Worm (Caenorhabditis elegans): ENCODE measurements around the gene ugt-44.

The ugt-44 gene

DNA sequence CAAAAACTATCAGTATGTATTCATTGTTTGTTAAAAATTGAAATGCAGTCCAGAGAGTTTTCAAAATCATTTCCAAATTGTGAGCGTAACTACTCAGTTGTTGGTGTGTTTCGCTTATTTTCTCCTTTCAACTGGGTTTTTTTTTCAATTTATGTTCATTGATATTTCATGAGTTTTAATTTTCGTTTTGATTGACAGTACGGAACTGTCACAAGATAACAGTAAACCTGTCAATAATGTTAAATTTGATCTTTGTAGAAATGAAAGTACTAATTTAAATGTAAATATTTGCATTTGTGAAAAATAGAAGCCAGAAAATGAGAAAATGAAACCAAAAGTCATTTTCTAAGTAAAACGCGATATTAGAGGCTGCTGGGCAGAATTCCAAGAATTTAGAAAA is 6.9 kb upstream of the ugt-44 start:
- TF ChIP-seq unc-62 (GFP tag; optimal IDR thresholded peaks at IDR 0.05): no peak

DNA sequence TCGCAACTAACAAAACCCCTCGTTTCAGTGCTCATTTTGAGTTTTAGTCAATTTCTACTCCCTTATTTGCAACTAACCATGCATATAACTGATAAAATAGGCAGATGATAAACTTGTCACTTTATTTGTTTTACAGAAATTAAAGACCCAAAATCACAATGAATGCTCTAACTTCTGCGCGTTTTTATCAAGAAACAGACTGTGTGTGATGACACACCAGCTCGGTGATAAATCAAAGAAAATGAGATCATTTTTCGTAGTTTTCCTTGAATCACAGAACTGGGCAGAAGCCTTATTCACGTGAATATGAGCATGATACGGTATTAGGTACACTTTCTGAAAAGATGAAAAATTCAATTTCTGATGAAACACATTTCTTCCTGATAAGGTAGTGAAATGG is 6.4 kb upstream of the ugt-44 start:
- TF ChIP-seq unc-62 (GFP tag; optimal IDR thresholded peaks at IDR 0.05): no peak

DNA sequence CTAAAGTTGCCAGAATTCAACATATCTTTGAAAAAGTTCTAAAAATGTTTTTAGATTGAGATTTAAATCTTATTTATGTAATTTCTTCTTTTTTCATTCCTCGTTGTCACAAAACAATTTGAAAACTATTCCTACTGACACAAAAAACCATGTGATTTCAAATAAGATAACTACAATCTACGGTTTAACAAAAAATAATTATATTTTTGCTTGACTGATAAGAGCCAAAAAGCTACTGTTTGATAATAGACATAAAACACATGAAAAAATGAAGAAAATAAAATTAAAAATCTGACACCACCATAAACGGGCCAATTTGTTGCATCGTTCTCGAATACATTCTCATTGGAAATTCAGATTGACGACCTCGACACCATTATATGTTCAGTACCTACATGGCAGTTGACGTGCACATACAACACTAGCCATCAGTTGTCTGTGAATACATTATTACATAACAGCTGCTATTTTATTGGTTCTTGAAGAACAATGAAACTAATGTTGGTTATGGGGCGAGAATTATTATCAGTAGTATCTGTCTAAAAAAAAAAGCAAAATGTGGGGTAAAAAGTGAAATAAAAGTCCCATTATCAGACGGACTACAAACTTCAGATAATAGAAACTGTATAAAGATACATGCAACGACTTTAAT is 5.4 kb upstream of the ugt-44 start, which contains the start of gene ugt-43:
ugt-43 (plus strand) TSS at position 602 of the 652 bp plus-strand sequence.
- TF ChIP-seq unc-62 (GFP tag; optimal IDR thresholded peaks at IDR 0.05): no peak

DNA sequence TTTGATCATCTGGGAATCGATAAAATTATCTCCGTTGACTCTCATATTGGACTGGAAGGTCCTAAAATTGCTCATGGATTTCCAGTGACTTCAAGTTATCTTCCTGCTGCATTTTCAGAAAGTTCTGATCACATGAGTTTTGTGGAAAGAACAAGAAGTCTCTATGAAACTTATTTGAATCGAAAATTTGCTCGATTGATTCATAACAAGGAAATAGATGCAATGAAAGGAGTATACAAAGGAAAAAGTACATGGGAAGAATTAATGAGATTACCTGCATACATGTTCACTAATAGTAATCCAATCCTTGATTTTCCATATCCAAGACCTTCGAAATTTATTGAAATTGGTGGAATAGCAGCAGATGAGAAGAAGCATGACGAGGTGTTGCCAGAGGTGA is 3.8 kb upstream of the ugt-44 start:
- TF ChIP-seq unc-62 (GFP tag; optimal IDR thresholded peaks at IDR 0.05): no peak

DNA sequence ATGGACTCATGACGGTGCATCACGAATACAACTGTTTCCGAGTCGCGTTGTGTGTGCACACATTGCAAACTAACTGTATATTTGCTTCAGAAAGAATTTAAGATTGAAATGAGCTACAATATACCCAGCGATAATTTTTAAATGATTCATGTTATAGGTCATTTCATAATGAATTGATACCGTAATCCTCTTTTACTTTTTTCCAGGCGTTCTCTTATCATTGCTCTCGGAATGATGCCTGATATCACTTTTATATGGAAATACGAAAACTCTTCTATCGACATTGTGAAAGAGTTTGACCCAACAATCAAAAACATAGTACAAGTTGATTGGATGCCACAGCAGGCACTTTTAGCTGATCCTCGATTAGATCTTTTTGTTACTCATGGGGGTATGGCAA is 3.1 kb upstream of the ugt-44 start:
- no peak for TF ChIP-seq unc-62 (GFP tag; optimal IDR thresholded peaks at IDR 0.05)

DNA sequence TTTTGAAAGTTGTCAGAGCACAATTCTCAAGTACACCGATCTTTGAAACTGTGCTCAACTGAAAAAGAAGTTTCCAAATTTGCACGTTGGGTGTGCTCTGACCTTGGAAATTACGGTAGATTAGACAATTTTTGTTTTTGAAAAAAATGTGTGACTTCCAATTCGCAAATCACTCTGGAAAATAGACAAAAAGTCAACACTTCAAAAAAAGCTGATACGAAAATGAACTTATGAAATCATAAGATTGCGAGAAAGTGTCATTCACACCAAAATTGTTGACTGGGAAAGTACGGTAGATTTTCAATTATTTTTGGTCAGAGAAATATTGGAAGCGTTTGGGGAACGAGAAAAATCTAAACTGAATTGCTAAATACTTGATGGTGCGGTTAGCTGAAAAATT is 2.2 kb upstream of the ugt-44 start:
- TF ChIP-seq unc-62 (GFP tag; optimal IDR thresholded peaks at IDR 0.05): no peak

DNA sequence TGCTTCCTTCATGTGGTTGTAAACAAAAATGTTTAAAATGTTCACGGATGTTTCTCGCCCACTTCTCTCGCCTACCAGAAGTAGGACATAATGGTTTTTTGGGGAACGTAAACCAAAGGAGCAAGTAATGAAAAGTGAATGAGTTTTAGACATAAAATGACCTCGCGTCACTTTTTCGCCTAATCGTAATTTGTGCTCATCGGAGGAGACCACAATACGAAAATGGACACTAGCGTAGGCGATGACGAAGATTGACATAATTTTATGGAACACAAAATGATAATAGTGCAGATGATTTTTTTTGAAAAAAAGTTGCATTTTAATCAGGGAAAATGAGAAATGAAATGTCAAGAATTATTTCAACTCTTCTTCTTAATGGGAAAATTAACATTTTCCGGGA is 879 bp upstream of the ugt-44 start:
- TF ChIP-seq unc-62 (GFP tag; optimal IDR thresholded peaks at IDR 0.05): no peak

DNA sequence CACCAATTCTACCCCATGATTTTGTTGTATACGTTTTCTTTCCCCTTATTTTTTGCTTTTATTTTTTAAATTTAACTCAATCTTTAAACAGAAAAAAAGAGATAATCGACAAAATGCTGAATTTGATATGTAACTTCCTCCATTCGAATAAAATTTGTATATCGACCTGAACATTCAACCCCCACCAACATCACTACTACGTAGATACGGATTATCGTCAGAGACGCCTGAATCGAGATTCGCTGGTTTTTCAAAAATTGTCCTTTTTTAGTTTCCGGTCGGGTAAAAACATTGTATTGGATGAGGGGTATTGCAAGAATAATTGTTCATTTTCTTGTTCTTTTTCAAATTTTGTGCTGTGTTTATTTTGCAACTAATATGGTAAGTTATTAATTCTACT is 2.9 kb downstream of the ugt-44 start, which contains the start of gene bgnt-1.1:
bgnt-1.1 (plus strand) TSS at position 301 of the 400 bp plus-strand sequence.
- TF ChIP-seq unc-62 (GFP tag; optimal IDR thresholded peaks at IDR 0.05): no peak

DNA sequence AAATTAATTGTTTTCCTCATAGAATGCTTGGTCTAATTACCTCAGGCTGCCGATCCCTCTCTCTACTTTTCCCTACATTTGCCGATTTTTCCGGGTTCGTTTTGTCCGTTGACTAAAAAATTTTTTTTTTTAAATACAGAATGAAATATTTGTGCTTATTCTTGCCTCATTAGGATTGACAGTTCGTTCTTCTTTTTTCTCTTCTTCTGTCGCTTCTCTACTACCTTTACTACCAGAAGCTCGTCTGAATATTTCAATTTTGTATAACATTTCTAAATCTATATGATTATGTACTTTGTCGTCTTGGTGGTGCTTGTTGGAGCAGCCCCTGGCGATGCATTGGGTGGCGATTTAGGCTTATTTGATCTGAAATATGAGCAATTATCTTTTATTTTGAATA is 5.7 kb downstream of the ugt-44 start:
- TF ChIP-seq unc-62 (GFP tag; optimal IDR thresholded peaks at IDR 0.05): no peak

DNA sequence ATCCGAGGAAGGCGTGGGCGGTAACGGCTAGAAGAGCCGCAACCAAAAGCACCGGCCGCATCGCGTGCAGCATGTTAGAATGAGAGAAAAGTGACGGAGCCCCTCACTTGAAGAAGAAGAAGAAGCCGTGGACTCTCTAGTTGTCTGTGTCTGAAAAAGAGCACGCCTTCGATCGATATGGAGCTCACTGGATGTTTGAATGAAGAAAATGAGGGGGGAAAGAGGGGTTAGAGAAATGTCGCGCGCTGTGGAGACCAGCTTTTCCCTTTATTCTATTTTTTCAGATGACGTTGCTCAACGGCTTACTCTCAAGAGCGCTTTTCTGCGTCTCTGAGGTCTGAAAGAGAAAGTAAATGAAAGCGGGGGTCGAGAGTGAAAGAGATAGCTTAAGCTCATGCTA is 12.2 kb downstream of the ugt-44 start, which contains the start of gene egl-21:
egl-21 (minus strand) TSS at position 150 of the 400 bp plus-strand sequence.
- no peak for TF ChIP-seq unc-62 (GFP tag; optimal IDR thresholded peaks at IDR 0.05)

DNA sequence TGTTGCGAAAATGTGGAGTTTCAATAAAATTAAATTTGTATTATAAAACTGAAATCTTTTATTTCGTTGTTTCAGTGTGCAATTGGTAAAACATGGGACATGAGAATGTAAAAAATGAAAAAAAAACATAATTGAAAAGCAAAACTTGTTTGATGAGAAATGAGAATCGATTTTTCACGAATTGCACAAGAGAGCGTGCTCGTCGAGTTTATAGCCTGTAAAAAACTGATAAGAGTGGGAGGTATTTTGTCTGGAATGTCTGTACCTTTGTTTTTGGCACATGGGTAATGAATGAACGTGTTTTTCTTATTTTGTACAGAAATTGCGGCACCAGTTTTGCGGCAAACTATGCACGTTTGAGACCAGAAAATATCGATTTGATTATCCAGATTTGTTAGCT is 13.0 kb downstream of the ugt-44 start:
- no peak for TF ChIP-seq unc-62 (GFP tag; optimal IDR thresholded peaks at IDR 0.05)

DNA sequence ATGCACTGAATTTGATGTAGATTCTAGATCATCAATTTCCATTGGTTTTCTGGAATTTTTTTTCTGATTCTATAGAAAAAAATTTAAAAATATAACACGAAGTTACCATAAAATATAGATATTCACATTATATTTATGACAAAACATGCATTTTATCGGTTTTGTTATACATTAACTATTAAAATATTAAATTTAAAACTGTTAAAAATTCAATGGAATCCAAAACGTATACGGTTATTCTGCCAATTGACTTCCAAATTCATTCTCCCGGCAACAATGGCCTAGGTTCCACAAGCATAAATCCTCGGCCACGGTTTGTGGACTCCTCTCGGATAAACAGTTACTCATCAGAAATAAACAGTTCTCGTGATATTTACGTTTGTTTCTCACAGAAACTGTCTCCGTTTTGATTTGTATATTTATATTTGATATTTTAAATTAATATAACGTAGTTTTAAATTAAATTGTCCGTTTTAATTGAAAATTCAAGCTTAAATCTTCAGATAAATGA is 14.1 kb downstream of the ugt-44 start, which contains the start of the genes F01D4.5 and ced-5:
F01D4.5 (minus strand) TSS at position 51 of the 511 bp plus-strand sequence.
ced-5 (plus strand) TSS at position 504 of the 511 bp plus-strand sequence.
- no peak for TF ChIP-seq unc-62 (GFP tag; optimal IDR thresholded peaks at IDR 0.05)

DNA sequence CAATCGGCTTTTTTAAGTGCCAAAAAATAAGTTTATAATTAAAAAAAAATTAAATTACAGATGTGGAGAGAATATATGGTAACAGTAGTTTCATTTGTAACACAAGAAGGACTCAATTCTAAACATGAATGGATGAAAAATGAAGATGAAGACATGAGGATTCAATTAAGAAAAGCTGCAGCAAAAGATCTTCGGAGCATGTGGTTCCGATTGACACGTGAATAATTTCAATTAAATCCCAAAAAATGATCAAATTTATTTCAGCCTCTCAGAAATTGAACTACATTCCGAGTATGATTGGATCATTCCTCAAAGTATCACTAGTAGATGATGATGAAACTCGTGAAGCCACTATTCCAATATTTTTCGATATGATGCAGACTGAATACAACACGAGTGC is 19.9 kb downstream of the ugt-44 start:
- no peak for TF ChIP-seq unc-62 (GFP tag; optimal IDR thresholded peaks at IDR 0.05)

DNA sequence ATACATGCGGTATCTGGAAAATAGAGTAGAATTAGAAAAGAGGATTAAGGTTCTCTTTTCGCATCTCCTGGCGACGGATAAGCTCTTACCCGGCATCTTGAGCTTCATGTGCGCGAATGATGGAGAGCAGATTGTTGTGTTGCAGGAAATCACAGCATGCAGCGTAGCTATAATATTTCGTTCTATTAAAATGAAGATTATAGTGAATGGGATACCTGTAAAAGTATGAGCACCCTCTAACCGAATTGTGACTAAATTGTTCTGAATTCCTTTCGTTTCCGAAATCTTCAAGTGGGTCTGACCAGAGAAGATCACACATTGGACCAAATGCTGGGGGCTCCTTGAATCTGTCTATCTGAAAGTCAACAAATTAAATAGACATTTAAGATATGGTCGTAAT is 28.9 kb downstream of the ugt-44 start:
- TF ChIP-seq unc-62 (GFP tag; optimal IDR thresholded peaks at IDR 0.05): no peak

DNA sequence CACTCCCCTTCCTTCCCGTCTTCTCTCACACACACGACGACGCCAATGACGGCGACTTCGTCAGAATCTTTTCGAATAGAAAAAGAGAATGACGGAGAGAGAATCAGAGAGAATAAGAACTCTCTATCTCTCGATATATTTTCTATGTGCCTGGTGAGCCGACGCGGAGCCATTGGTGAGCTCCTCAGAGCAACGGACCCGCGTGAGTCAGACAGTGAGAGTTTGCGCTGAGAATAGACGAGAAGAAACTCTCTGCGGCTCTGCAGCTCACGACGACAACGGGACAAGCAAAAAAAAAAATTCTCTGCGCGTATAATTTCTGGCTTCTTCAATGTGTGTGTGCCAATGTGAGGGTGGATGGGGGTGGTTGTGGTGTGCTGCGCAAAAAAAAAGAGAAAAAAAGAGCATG is 30.4 kb downstream of the ugt-44 start:
- TF ChIP-seq unc-62 (GFP tag; optimal IDR thresholded peaks at IDR 0.05): no peak

DNA sequence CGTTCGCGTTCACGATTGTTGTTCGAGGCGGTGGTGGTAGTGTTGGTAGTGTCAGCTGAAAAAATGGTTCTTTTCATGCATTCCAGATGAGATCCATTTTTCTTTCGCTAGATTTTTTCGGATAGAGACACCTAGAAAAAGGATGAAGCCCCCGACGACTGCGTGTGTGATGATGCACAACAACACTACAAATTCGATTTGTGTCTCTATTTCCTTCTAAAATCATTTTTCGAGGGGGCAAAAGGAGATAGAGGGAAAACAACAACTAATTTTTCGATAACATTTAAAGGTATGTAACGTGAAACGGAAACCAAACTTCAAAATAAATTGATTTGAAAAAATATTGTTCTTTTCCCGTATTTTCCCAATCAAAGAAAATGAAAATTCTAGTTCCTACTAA is 30.9 kb downstream of the ugt-44 start:
- no peak for TF ChIP-seq unc-62 (GFP tag; optimal IDR thresholded peaks at IDR 0.05)

DNA sequence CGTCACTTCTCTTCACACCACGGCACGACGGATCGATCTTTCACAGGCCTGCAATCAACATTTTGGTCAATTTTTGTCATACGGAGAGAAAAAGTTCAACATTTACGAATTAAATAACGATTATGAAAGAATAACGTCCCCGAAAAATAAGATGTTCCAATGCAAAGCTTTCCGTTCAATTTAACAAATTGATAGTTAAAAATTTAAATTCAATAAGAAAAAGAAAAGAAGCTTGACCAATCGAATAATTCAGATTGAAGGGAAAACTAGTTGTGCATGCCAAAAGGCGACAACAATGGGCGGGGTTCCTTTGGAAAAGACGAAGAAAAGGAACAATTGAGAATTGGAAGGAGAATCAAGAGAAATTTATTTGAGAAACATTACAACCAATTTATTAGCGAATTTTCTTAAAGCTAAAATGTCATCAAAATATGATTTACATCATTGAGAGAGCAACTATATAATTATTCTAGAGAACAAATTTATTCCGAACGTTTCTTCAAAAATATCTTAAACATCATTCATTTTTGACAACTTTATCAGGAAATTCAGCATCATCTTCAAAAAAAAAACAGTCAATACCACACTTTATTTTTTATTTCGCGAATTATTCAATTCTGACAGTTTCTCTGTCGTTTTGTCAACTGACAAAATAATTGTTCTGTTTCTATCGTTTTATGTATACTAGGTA is 32.2 kb downstream of the ugt-44 start, which contains the start of gene tax-6:
tax-6 (minus strand) TSS at position 51 of the 691 bp plus-strand sequence.
- TF ChIP-seq unc-62 (GFP tag; optimal IDR thresholded peaks at IDR 0.05): no peak

Data from whole organism, dauer.